Worm (Caenorhabditis elegans) whole organism, young adult: ENCODE results near the gene tre-4.
A peak's percentile ranks its signal among the peaks of the same experiment; 100 is the strongest.

Experiments
- B0035.1 ChIP-seq: sonication (generic microtip); optimal IDR thresholded peaks from 2 replicates; lab custom pipeline; 2016; ENCODE audit warnings: missing genetic modification characterization, mild to moderate bottlenecking, missing compliant biosample characterization, missing genotype, missing genetic modification reagents
- B0261.1 ChIP-seq: sonication (generic microtip); optimal IDR thresholded peaks from 2 replicates; lab custom pipeline; 2016; ENCODE audit warnings: mild to moderate bottlenecking, missing genetic modification characterization, moderate library complexity, missing compliant biosample characterization
- B0336.3 ChIP-seq: fragments of 200-800 bp; sonication (Bioruptor generic); IDR thresholded peaks from 2 replicates; pipeline ENCODE4 v1.3.6; 2022; ENCODE audit warnings: missing genetic modification characterization, missing compliant biosample characterization
- F23B12.7 ChIP-seq: sonication (generic microtip); optimal IDR thresholded peaks from 2 replicates; lab custom pipeline; 2017; ENCODE audit warnings: missing genetic modification characterization, mild to moderate bottlenecking, missing compliant biosample characterization, antibody characterized with exemption, moderate library complexity; ENCODE audit not compliant: insufficient read depth
- F33H1.4 ChIP-seq: fragments of 200-800 bp; sonication (Bioruptor generic); IDR thresholded peaks from 2 replicates; pipeline ENCODE4 v1.3.6; 2022; ENCODE audit warnings: missing genetic modification reagents, missing genetic modification characterization, missing compliant biosample characterization
- F37B4.10 ChIP-seq: fragments of 200-800 bp; sonication (Bioruptor generic); IDR thresholded peaks from 2 replicates; pipeline ENCODE4 v1.3.6; 2022; ENCODE audit warnings: missing genetic modification characterization, missing compliant biosample characterization
- F39B2.1 ChIP-seq: fragments of 200-800 bp; sonication (Bioruptor generic); IDR thresholded peaks from 2 replicates; pipeline ENCODE4 v1.3.6; 2022; ENCODE audit warnings: missing genetic modification reagents, missing genetic modification characterization, missing compliant biosample characterization
- K11D2.4 ChIP-seq: fragments of 200-800 bp; sonication (Bioruptor generic); IDR thresholded peaks from 2 replicates; pipeline ENCODE4 v1.3.6; 2022; ENCODE audit warnings: missing genetic modification reagents, missing genetic modification characterization, missing compliant biosample characterization
- Y53F4B.3 ChIP-seq: fragments of 200-800 bp; sonication (Bioruptor generic); IDR thresholded peaks from 2 replicates; pipeline ENCODE4 v1.3.6; 2022; ENCODE audit warnings: missing genetic modification reagents, missing genetic modification characterization, missing compliant biosample characterization
- Y67H2A.10 ChIP-seq: fragments of 200-800 bp; sonication (Bioruptor generic); conservative IDR thresholded peaks from 2 replicates; pipeline ENCODE4 v1.3.6; 2022; ENCODE audit warnings: missing genetic modification reagents, missing genetic modification characterization, missing compliant biosample characterization
- ZK185.1 ChIP-seq: sonication (generic microtip); optimal IDR thresholded peaks from 2 replicates; lab custom pipeline; 2016; ENCODE audit warnings: mild to moderate bottlenecking, missing genetic modification characterization, missing compliant biosample characterization; ENCODE audit not compliant: poor library complexity, severe bottlenecking
- akir-1 ChIP-seq: fragments of 200-800 bp; sonication (Bioruptor generic); optimal IDR thresholded peaks from 2 replicates; lab custom pipeline; 2018; ENCODE audit warnings: mild to moderate bottlenecking, missing genetic modification characterization, moderate library complexity, missing compliant biosample characterization
- aptf-2 ChIP-seq: fragments of 200-800 bp; sonication (Bioruptor generic); conservative IDR thresholded peaks from 2 replicates; pipeline ENCODE4 v1.3.6; 2022; ENCODE audit warnings: missing genetic modification reagents, missing genetic modification characterization, missing compliant biosample characterization
- attf-3 ChIP-seq: fragments of 200-800 bp; sonication (Bioruptor generic); conservative IDR thresholded peaks from 2 replicates; pipeline ENCODE4 v1.3.6; 2022; ENCODE audit warnings: missing genetic modification reagents, missing genetic modification characterization, missing compliant biosample characterization
- attf-6 ChIP-seq: fragments of 200-800 bp; sonication (Bioruptor generic); IDR thresholded peaks from 2 replicates; pipeline ENCODE4 v1.3.6; 2022; ENCODE audit warnings: missing genetic modification reagents, missing genetic modification characterization, missing compliant biosample characterization
- bed-1 ChIP-seq: fragments of 200-800 bp; sonication (Bioruptor generic); IDR thresholded peaks from 2 replicates; pipeline ENCODE4 v1.3.6; 2022; ENCODE audit warnings: missing genetic modification reagents, missing genetic modification characterization, missing compliant biosample characterization
- ccch-3 ChIP-seq: fragments of 200-800 bp; sonication (Bioruptor generic); optimal IDR thresholded peaks from 2 replicates; lab custom pipeline; 2018; ENCODE audit warnings: mild to moderate bottlenecking, missing genetic modification characterization, missing compliant biosample characterization
- cebp-2 ChIP-seq: fragments of 200-800 bp; sonication (Bioruptor generic); IDR thresholded peaks from 2 replicates; pipeline ENCODE4 v1.3.6; 2022; ENCODE audit warnings: missing genetic modification characterization, missing compliant biosample characterization
- ceh-40 ChIP-seq: fragments of 200-800 bp; sonication (Bioruptor generic); IDR thresholded peaks from 2 replicates; pipeline ENCODE4 v1.3.6; 2022; ENCODE audit warnings: missing genetic modification characterization, missing compliant biosample characterization
- ceh-91 ChIP-seq: fragments of 200-800 bp; sonication (Bioruptor generic); IDR thresholded peaks from 2 replicates; pipeline ENCODE4 v1.3.6; 2022; ENCODE audit warnings: missing genetic modification reagents, missing genetic modification characterization, missing compliant biosample characterization
- efl-1 ChIP-seq: fragments of 150-350 bp; optimal IDR thresholded peaks from 2 replicates; lab custom pipeline; 2014; ENCODE audit warnings: missing biosample characterization, missing genetic modification reagents, missing genetic modification characterization
- egl-18 ChIP-seq: fragments of 200-800 bp; sonication (Bioruptor generic); IDR thresholded peaks from 2 replicates; pipeline ENCODE4 v1.3.6; 2022; ENCODE audit warnings: missing genetic modification reagents, missing genetic modification characterization, missing compliant biosample characterization
- gei-17 ChIP-seq: fragments of 200-800 bp; sonication (Bioruptor generic); optimal IDR thresholded peaks from 2 replicates; lab custom pipeline; 2018; ENCODE audit warnings: mild to moderate bottlenecking, missing genetic modification characterization, missing compliant biosample characterization
- him-1 ChIP-seq: sonication (generic microtip); optimal IDR thresholded peaks from 2 replicates; lab custom pipeline; 2016; ENCODE audit warnings: missing genotype, missing genetic modification reagents, missing genetic modification characterization, missing compliant biosample characterization
- hmg-1.2 ChIP-seq: fragments of 200-800 bp; sonication (Bioruptor generic); IDR thresholded peaks from 2 replicates; pipeline ENCODE4 v1.3.6; 2022; ENCODE audit warnings: missing genetic modification reagents, missing genetic modification characterization, missing compliant biosample characterization
- hmg-20 ChIP-seq: fragments of 200-800 bp; sonication (Bioruptor generic); IDR thresholded peaks from 2 replicates; pipeline ENCODE4 v1.3.6; 2022; ENCODE audit warnings: missing genetic modification reagents, missing genetic modification characterization, missing compliant biosample characterization
- let-607 ChIP-seq, 2 experiments: fragments of 200-800 bp in 1 of 2; sonication (Bioruptor generic) in 1 of 2; sonication (generic microtip) in 1 of 2; optimal IDR thresholded peaks; 2 replicates each; lab custom pipeline; 2016 to 2018; ENCODE audit warnings: mild to moderate bottlenecking in 2 of 2, missing compliant biosample characterization in 2 of 2, missing genetic modification characterization in 2 of 2, moderate library complexity in 2 of 2, missing genotype in 1 of 2
- lin-35 ChIP-seq, 3 experiments: fragments of 150-350 bp in 2 of 3; sonication (generic microtip) in 1 of 3; optimal IDR thresholded peaks; 2 replicates each; lab custom pipeline; 2014 to 2018; ENCODE audit warnings: missing biosample characterization in 3 of 3, missing genetic modification characterization in 3 of 3, missing genetic modification reagents in 3 of 3
- lin-40 ChIP-seq: sonication (generic microtip); optimal IDR thresholded peaks from 2 replicates; lab custom pipeline; 2016; ENCODE audit warnings: missing genetic modification characterization, mild to moderate bottlenecking, missing compliant biosample characterization, missing genotype, missing genetic modification reagents
- lir-1 ChIP-seq: fragments of 200-800 bp; sonication (Bioruptor generic); conservative IDR thresholded peaks from 2 replicates; pipeline ENCODE4 v1.3.6; 2022; ENCODE audit warnings: missing genetic modification reagents, missing genetic modification characterization, missing compliant biosample characterization
- madf-3 ChIP-seq: fragments of 200-800 bp; sonication (Bioruptor generic); IDR thresholded peaks from 2 replicates; pipeline ENCODE4 v1.3.6; 2022; ENCODE audit warnings: missing genetic modification reagents, missing genetic modification characterization, missing compliant biosample characterization
- mcd-1 ChIP-seq: fragments of 200-800 bp; sonication (Bioruptor generic); IDR thresholded peaks from 2 replicates; pipeline ENCODE4 v1.3.6; 2022; ENCODE audit warnings: missing genetic modification reagents, missing genetic modification characterization, missing compliant biosample characterization
- mes-4 ChIP-seq: sonication (generic microtip); optimal IDR thresholded peaks from 2 replicates; lab custom pipeline; 2016; ENCODE audit warnings: missing genotype, missing genetic modification characterization, missing compliant biosample characterization
- nhr-179 ChIP-seq: sonication (generic microtip); optimal IDR thresholded peaks from 2 replicates; lab custom pipeline; 2016; ENCODE audit warnings: mild to moderate bottlenecking, missing genetic modification characterization, missing compliant biosample characterization
- nhr-27 ChIP-seq: fragments of 200-800 bp; sonication (Bioruptor generic); optimal IDR thresholded peaks from 2 replicates; lab custom pipeline; 2018; ENCODE audit warnings: mild to moderate bottlenecking, missing genetic modification characterization, moderate library complexity, missing compliant biosample characterization
- nhr-80 ChIP-seq: sonication (generic microtip); optimal IDR thresholded peaks from 2 replicates; lab custom pipeline; 2016; ENCODE audit warnings: missing genetic modification characterization, missing compliant biosample characterization
- pha-4 ChIP-seq: fragments of 150-350 bp; sonication (generic microtip); optimal IDR thresholded peaks from 2 replicates; lab custom pipeline; 2014; ENCODE audit warnings: missing biosample characterization, missing genetic modification reagents, missing genetic modification characterization
- sdz-38 ChIP-seq: sonication (generic microtip); optimal IDR thresholded peaks from 2 replicates; lab custom pipeline; 2016; ENCODE audit warnings: missing genotype, missing genetic modification characterization, missing compliant biosample characterization
- sea-2 ChIP-seq: fragments of 200-800 bp; sonication (Bioruptor generic); IDR thresholded peaks from 2 replicates; pipeline ENCODE4 v1.3.6; 2022; ENCODE audit warnings: missing genetic modification characterization, missing compliant biosample characterization
- snpc-3.4 ChIP-seq: sonication (generic microtip); optimal IDR thresholded peaks from 2 replicates; lab custom pipeline; 2017; ENCODE audit warnings: missing genetic modification characterization, mild to moderate bottlenecking, missing compliant biosample characterization, antibody characterized with exemption, moderate library complexity, missing genotype, missing genetic modification reagents
- somi-1 ChIP-seq: fragments of 200-800 bp; sonication (Bioruptor generic); optimal IDR thresholded peaks from 2 replicates; lab custom pipeline; 2018; ENCODE audit warnings: mild to moderate bottlenecking, missing genetic modification characterization, missing compliant biosample characterization
- sptf-2 ChIP-seq: fragments of 200-800 bp; sonication (Bioruptor generic); optimal IDR thresholded peaks from 2 replicates; lab custom pipeline; 2018; ENCODE audit warnings: mild to moderate bottlenecking, missing genetic modification characterization, missing compliant biosample characterization
- tbp1 ChIP-seq: fragments of 200-800 bp; sonication (Bioruptor generic); optimal IDR thresholded peaks from 2 replicates; lab custom pipeline; 2018; ENCODE audit warnings: mild to moderate bottlenecking, missing genetic modification characterization, missing compliant biosample characterization
- tbx-9 ChIP-seq: sonication (generic microtip); optimal IDR thresholded peaks from 2 replicates; lab custom pipeline; 2016; ENCODE audit warnings: borderline replicate concordance, missing genetic modification characterization, inconsistent platforms, missing compliant biosample characterization
- tlf-1 ChIP-seq: fragments of 200-800 bp; sonication (Bioruptor generic); optimal IDR thresholded peaks from 2 replicates; lab custom pipeline; 2018; ENCODE audit warnings: mild to moderate bottlenecking, missing genetic modification characterization, missing compliant biosample characterization
- unc-62 ChIP-seq: fragments of 150-350 bp; optimal IDR thresholded peaks from 2 replicates; lab custom pipeline; 2014; ENCODE audit warnings: missing biosample characterization, missing genetic modification reagents, missing genetic modification characterization
- zfh-2 ChIP-seq: fragments of 200-800 bp; sonication (Bioruptor generic); conservative IDR thresholded peaks from 2 replicates; pipeline ENCODE4 v1.3.6; 2022; ENCODE audit warnings: missing genetic modification reagents, missing genetic modification characterization, missing compliant biosample characterization
- ztf-28 ChIP-seq: fragments of 200-800 bp; sonication (Bioruptor generic); IDR thresholded peaks from 2 replicates; pipeline ENCODE4 v1.3.6; 2022; ENCODE audit warnings: missing genetic modification reagents, missing genetic modification characterization, missing compliant biosample characterization
- ztf-3 ChIP-seq: fragments of 200-800 bp; sonication (Bioruptor generic); optimal IDR thresholded peaks from 2 replicates; lab custom pipeline; 2018; ENCODE audit warnings: mild to moderate bottlenecking, missing genetic modification characterization, missing compliant biosample characterization

The tre-4 gene

ce11 chrX:13511796-13512195 lies 39.8 kb downstream of the tre-4 start (continued):
- TF ChIP-seq ZK185.1 (tag; lab: Kevin White, UChicago) (peak; percentile 88), gei-17 (GFP tag; lab: Kevin White, UChicago) (peak; percentile 59), F23B12.7 (tag; lab: Kevin White, UChicago) (peak; percentile 8), attf-6 (no peak), nhr-80 (tag; lab: Kevin White, UChicago) (peak; percentile 25), hmg-1.2 (GFP tag; lab: Robert Waterston, UW) (peak; percentile 71), mcd-1 (peak; percentile 59), ceh-40 (GFP tag; lab: Robert Waterston, UW) (peak; percentile 65; the same call in 1 of the 2 replicates), Y53F4B.3 (peak; percentile 65; the same call in 1 of the 2 replicates), lin-40 (tag; lab: Kevin White, UChicago) (peak; percentile 80), B0035.1 (tag; lab: Kevin White, UChicago) (no peak), sdz-38 (tag; lab: Kevin White, UChicago) (no peak), hmg-20 (GFP tag; lab: Robert Waterston, UW) (peak; percentile 34; the same call in 1 of the 2 replicates), bed-1 (GFP tag; lab: Robert Waterston, UW) (no peak), him-1 (peak; percentile 92), B0261.1 (peak; percentile 87), snpc-3.4 (tag; lab: Kevin White, UChicago) (peak; percentile 73), ztf-3 (GFP tag; lab: Kevin White, UChicago) (no peak), let-607 (tag; optimal IDR thresholded peaks at IDR 0.05; lab: Kevin White, UChicago) (peak in 1 of 2 experiments; percentile 30), somi-1 (GFP tag; lab: Kevin White, UChicago) (peak; percentile 62), lir-1 (GFP tag; lab: Robert Waterston, UW) (no peak), tlf-1 (no peak), egl-18 (GFP tag; lab: Robert Waterston, UW) (no peak), lin-35 (GFP tag; optimal IDR thresholded peaks at IDR 0.05; lab: Kevin White, UChicago) (peak in 1 of 3 experiments; percentile 71), sptf-2 (GFP tag; lab: Kevin White, UChicago) (no peak), unc-62 (no peak), F39B2.1 (GFP tag; lab: Robert Waterston, UW) (no peak), akir-1 (no peak), pha-4 (tag; lab: Kevin White, UChicago) (no peak), sea-2 (GFP tag; lab: Robert Waterston, UW) (no peak), madf-3 (no peak), nhr-27 (tag; lab: Kevin White, UChicago) (no peak), B0336.3 (peak; percentile 16; the same call in 1 of the 2 replicates), nhr-179 (no peak), ceh-91 (GFP tag; lab: Robert Waterston, UW) (no peak), ccch-3 (GFP tag; lab: Kevin White, UChicago) (no peak), zfh-2 (no peak), aptf-2 (GFP tag; lab: Robert Waterston, UW) (no peak), cebp-2 (peak; percentile 93), tbx-9 (tag; lab: Kevin White, UChicago) (no peak), Y67H2A.10 (GFP tag; lab: Robert Waterston, UW) (no peak; the same call in 1 of the 2 replicates), tbp1 (peak; percentile 93), F37B4.10 (GFP tag; lab: Robert Waterston, UW) (no peak), K11D2.4 (GFP tag; lab: Robert Waterston, UW) (peak; percentile 57; the same call in 1 of the 2 replicates), ztf-28 (GFP tag; lab: Robert Waterston, UW) (0 out of 2 replicates have a peak, but pooled peaks have one; percentile 48), mes-4 (tag; lab: Kevin White, UChicago) (no peak), attf-3 (GFP tag; lab: Robert Waterston, UW) (peak; percentile 57), efl-1 (no peak), F33H1.4 (GFP tag; lab: Robert Waterston, UW) (no peak)
